Fruit fly (Drosophila melanogaster) whole organism, embryonic: Measurements from ENCODE around the gene Mvd.

Experiments
- CG31441 ChIP-seq: fragments of 200-800 bp; sonication (Bioruptor generic); IDR thresholded peaks from 2 replicates; pipeline ENCODE4 v1.3.6; 2022; ENCODE audit warnings: missing biosample characterization, missing genetic modification characterization
- Dad ChIP-seq: fragments of 200-800 bp; sonication (Bioruptor generic); optimal IDR thresholded peaks from 3 replicates; lab custom pipeline; 2016; ENCODE audit warnings: missing biosample characterization, missing genetic modification characterization
- danr ChIP-seq: fragments of 200-800 bp; sonication (Bioruptor generic); IDR thresholded peaks from 2 replicates; pipeline ENCODE4 v1.3.6; 2022; ENCODE audit warnings: missing biosample characterization, missing genetic modification characterization
- dm ChIP-seq: fragments of 200-800 bp; sonication (Bioruptor generic); optimal IDR thresholded peaks from 3 replicates; lab custom pipeline; 2016; ENCODE audit warnings: missing biosample characterization, missing genetic modification characterization
- gt ChIP-seq: fragments of 200-800 bp; sonication (Bioruptor generic); IDR thresholded peaks from 2 replicates; pipeline ENCODE4 v1.3.6; 2022; ENCODE audit warnings: missing biosample characterization, missing genetic modification characterization

DNA sequence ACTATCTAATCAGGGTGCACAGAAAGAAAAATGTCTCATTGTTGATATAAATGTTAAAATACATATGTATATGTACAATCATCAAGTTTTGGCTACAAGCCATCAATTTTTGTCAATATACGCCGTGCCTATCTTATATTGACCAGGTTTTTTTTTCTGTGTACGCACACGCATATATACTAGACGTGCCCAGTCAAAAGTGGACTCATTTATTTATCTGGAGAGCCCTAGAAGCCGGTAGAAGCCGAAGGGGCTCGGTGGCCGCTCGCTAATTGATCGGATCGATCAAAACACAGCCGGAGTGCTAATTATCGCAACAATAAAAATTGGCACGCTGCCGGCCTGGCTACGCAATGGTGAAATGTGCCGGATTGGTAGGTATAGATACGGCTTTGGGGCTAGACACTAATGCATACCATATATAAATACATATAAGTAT, 8.7 kb upstream of the Mvd start:
- TF ChIP-seq gt (GFP tag; lab: Robert Waterston, UW) (no peak), dm (GFP tag; lab: Kevin White, UChicago) (no peak), danr (GFP tag; lab: Robert Waterston, UW) (no peak), CG31441 (GFP tag; lab: Robert Waterston, UW) (peak; percentile 62; the same call in 1 of the 2 replicates), Dad (GFP tag; lab: Kevin White, UChicago) (peak; percentile 31)
